Fruit fly (Drosophila melanogaster) whole organism, embryonic: ENCODE measurements around the gene Spx.
A peak's percentile ranks its signal among the peaks of the same experiment; 100 is the strongest.

Experiments
- Adf1 ChIP-seq: fragments of 200-800 bp; sonication (Bioruptor generic); IDR thresholded peaks from 2 replicates; pipeline ENCODE4 v1.3.6; 2022; ENCODE audit warnings: missing biosample characterization, missing genetic modification characterization
- CG1024 ChIP-seq: fragments of 200-800 bp; sonication (Bioruptor generic); IDR thresholded peaks from 2 replicates; pipeline ENCODE4 v1.3.6; 2022; ENCODE audit warnings: missing biosample characterization, missing genetic modification characterization
- CG10321 ChIP-seq: fragments of 200-800 bp; sonication (Bioruptor generic); IDR thresholded peaks from 2 replicates; pipeline ENCODE4 v1.3.6; 2022; ENCODE audit warnings: missing biosample characterization, missing genetic modification characterization
- CG12744 ChIP-seq: fragments of 200-800 bp; sonication (Bioruptor generic); optimal IDR thresholded peaks from 2 replicates; lab custom pipeline; 2016; ENCODE audit warnings: missing biosample characterization, missing genetic modification characterization
- CG13296 ChIP-seq: fragments of 200-800 bp; sonication (Bioruptor generic); optimal IDR thresholded peaks from 3 replicates; lab custom pipeline; 2018; ENCODE audit warnings: missing biosample characterization, mild to moderate bottlenecking, missing genetic modification characterization
- CG13624 ChIP-seq: fragments of 200-800 bp; sonication (Bioruptor generic); optimal IDR thresholded peaks from 2 replicates; lab custom pipeline; 2016; ENCODE audit warnings: missing biosample characterization, missing genetic modification characterization
- CG14860 ChIP-seq: fragments of 200-800 bp; sonication (Bioruptor generic); IDR thresholded peaks from 3 replicates; pipeline ENCODE4 v1.3.6; 2022; ENCODE audit warnings: missing biosample characterization, missing genetic modification characterization; ENCODE audit not compliant: partially characterized antibody
- CG15073 ChIP-seq: fragments of 200-800 bp; sonication (Bioruptor generic); optimal IDR thresholded peaks from 2 replicates; lab custom pipeline; 2016; ENCODE audit warnings: missing biosample characterization, missing genetic modification characterization
- CG1602 ChIP-seq: fragments of 200-800 bp; sonication (Bioruptor generic); optimal IDR thresholded peaks from 3 replicates; lab custom pipeline; 2016; ENCODE audit warnings: missing biosample characterization, missing genetic modification characterization
- CG30403 ChIP-seq: fragments of 200-800 bp; sonication (Bioruptor generic); optimal IDR thresholded peaks from 3 replicates; lab custom pipeline; 2016; ENCODE audit warnings: missing biosample characterization, missing genetic modification characterization
- CG31224 ChIP-seq: fragments of 200-800 bp; sonication (Bioruptor generic); IDR thresholded peaks from 2 replicates; pipeline ENCODE4 v1.3.6; 2022; ENCODE audit warnings: missing biosample characterization, missing genetic modification characterization
- CG34224 ChIP-seq: fragments of 200-800 bp; sonication (Bioruptor generic); IDR thresholded peaks from 3 replicates; pipeline ENCODE4 v1.3.6; 2022; ENCODE audit warnings: missing biosample characterization, missing genetic modification characterization; ENCODE audit not compliant: partially characterized antibody
- CG34422 ChIP-seq: fragments of 200-800 bp; sonication (Bioruptor generic); IDR thresholded peaks from 3 replicates; pipeline ENCODE4 v1.3.6; 2022; ENCODE audit warnings: missing biosample characterization, missing genetic modification characterization
- CG4854 ChIP-seq: fragments of 200-800 bp; sonication (Bioruptor generic); optimal IDR thresholded peaks from 2 replicates; lab custom pipeline; 2016; ENCODE audit warnings: missing biosample characterization, missing genetic modification characterization, inconsistent platforms
- CG6654 ChIP-seq: fragments of 200-800 bp; sonication (Bioruptor generic); optimal IDR thresholded peaks from 2 replicates; lab custom pipeline; 2017; ENCODE audit warnings: missing biosample characterization, mild to moderate bottlenecking, missing genetic modification characterization
- CG7839 ChIP-seq: fragments of 200-800 bp; sonication (Bioruptor generic); optimal IDR thresholded peaks from 3 replicates; lab custom pipeline; 2018; ENCODE audit warnings: missing biosample characterization, mild to moderate bottlenecking, missing genetic modification characterization, moderate library complexity
- CG9437 ChIP-seq: fragments of 200-800 bp; sonication (Bioruptor generic); optimal IDR thresholded peaks from 2 replicates; lab custom pipeline; 2018; ENCODE audit warnings: missing biosample characterization, mild to moderate bottlenecking, missing genetic modification characterization
- Elba2 ChIP-seq: fragments of 200-800 bp; sonication (Bioruptor generic); optimal IDR thresholded peaks from 3 replicates; lab custom pipeline; 2016; ENCODE audit warnings: missing biosample characterization, missing genetic modification characterization
- HHEX ChIP-seq: fragments of 200-800 bp; sonication (Bioruptor generic); optimal IDR thresholded peaks from 3 replicates; lab custom pipeline; 2017; ENCODE audit warnings: missing biosample characterization, mild to moderate bottlenecking, missing genetic modification characterization, missing genetic modification reagents
- Hr39 ChIP-seq: fragments of >200 bp; optimal IDR thresholded peaks from 2 replicates; lab custom pipeline; 2017
- Nf-YC ChIP-seq: fragments of 200-800 bp; optimal IDR thresholded peaks from 3 replicates; lab custom pipeline; 2019; ENCODE audit warnings: missing biosample characterization, mild to moderate bottlenecking, missing genetic modification characterization, moderate library complexity
- Pdp1 ChIP-seq, 2 experiments: fragments of 200-800 bp; sonication (Bioruptor generic); optimal IDR thresholded peaks; 3 replicates each; lab custom pipeline; 2016; ENCODE audit warnings: missing biosample characterization in 2 of 2, missing genetic modification characterization in 2 of 2, mild to moderate bottlenecking in 1 of 2, moderate library complexity in 1 of 2
- Ptx1 ChIP-seq: fragments of 200-800 bp; sonication (Bioruptor generic); IDR thresholded peaks from 2 replicates; pipeline ENCODE4 v1.3.6; 2022; ENCODE audit warnings: missing biosample characterization, missing genetic modification characterization
- Scr ChIP-seq: fragments of 200-800 bp; sonication (Bioruptor generic); IDR thresholded peaks from 2 replicates; pipeline ENCODE4 v1.3.6; 2022; ENCODE audit warnings: missing biosample characterization, missing genetic modification characterization; ENCODE audit not compliant: partially characterized antibody
- Sin3A ChIP-seq: fragments of >200 bp; optimal IDR thresholded peaks from 2 replicates; lab custom pipeline; 2018
- Spps ChIP-seq: fragments of 200-800 bp; sonication (Bioruptor generic); optimal IDR thresholded peaks from 2 replicates; lab custom pipeline; 2018; ENCODE audit warnings: missing biosample characterization, mild to moderate bottlenecking, missing genetic modification characterization
- Stat92E ChIP-seq, 3 experiments: fragments of >200 bp in 2 of 3; fragments of 200-800 bp in 1 of 3; sonication (Bioruptor generic) in 1 of 3; optimal IDR thresholded peaks; 2 replicates each; lab custom pipeline; 2017 to 2019; ENCODE audit warnings: missing biosample characterization in 3 of 3, missing genetic modification characterization in 3 of 3, mild to moderate bottlenecking in 1 of 3, moderate library complexity in 1 of 3
- Xrp1 ChIP-seq: fragments of 200-800 bp; sonication (Bioruptor generic); IDR thresholded peaks from 2 replicates; pipeline ENCODE4 v1.3.6; 2022; ENCODE audit warnings: missing biosample characterization, missing genetic modification characterization
- YL-1 ChIP-seq: fragments of 200-800 bp; sonication (Bioruptor generic); optimal IDR thresholded peaks from 3 replicates; lab custom pipeline; 2017; ENCODE audit warnings: missing biosample characterization, mild to moderate bottlenecking, missing genetic modification characterization
- amos ChIP-seq: fragments of 200-800 bp; sonication (Bioruptor generic); IDR thresholded peaks from 2 replicates; pipeline ENCODE4 v1.3.6; 2022; ENCODE audit warnings: missing biosample characterization, missing genetic modification characterization; ENCODE audit not compliant: partially characterized antibody
- bcd ChIP-seq: fragments of 200-800 bp; sonication (Bioruptor generic); optimal IDR thresholded peaks from 2 replicates; lab custom pipeline; 2017; ENCODE audit warnings: missing biosample characterization, mild to moderate bottlenecking, missing genetic modification characterization
- br ChIP-seq: fragments of >200 bp; optimal IDR thresholded peaks from 2 replicates; lab custom pipeline; 2017
- cad ChIP-seq: fragments of >200 bp; optimal IDR thresholded peaks from 2 replicates; lab custom pipeline; 2017; ENCODE audit warnings: missing biosample characterization, missing genetic modification characterization
- caup ChIP-seq: fragments of 200-800 bp; sonication (Bioruptor generic); optimal IDR thresholded peaks from 3 replicates; lab custom pipeline; 2017; ENCODE audit warnings: missing biosample characterization, mild to moderate bottlenecking, missing genetic modification characterization, moderate library complexity; ENCODE audit not compliant: severe bottlenecking
- chm ChIP-seq: fragments of 200-800 bp; sonication (Bioruptor generic); IDR thresholded peaks from 2 replicates; pipeline ENCODE4 v1.3.6; 2022; ENCODE audit warnings: missing biosample characterization, missing genetic modification characterization
- esg ChIP-seq: fragments of 200-800 bp; sonication (Bioruptor generic); conservative IDR thresholded peaks from 2 replicates; pipeline ENCODE4 v1.3.6; 2022; ENCODE audit warnings: missing biosample characterization, missing genetic modification characterization
- gro ChIP-seq: fragments of 200-800 bp; sonication (Bioruptor generic); optimal IDR thresholded peaks from 2 replicates; lab custom pipeline; 2016; ENCODE audit warnings: missing biosample characterization, missing genetic modification characterization
- insv ChIP-seq, 2 experiments: fragments of 200-800 bp; sonication (Bioruptor generic); optimal IDR thresholded peaks; 3 replicates each; lab custom pipeline; 2016 to 2018; ENCODE audit warnings: missing biosample characterization in 2 of 2, missing genetic modification characterization in 2 of 2
- lov ChIP-seq, 2 experiments: fragments of 200-800 bp in 1 of 2; fragments of >200 bp in 1 of 2; sonication (Bioruptor generic) in 1 of 2; IDR thresholded peaks in 1 of 2; optimal IDR thresholded peaks in 1 of 2; 2 replicates in 1 of 2; 3 replicates in 1 of 2; pipeline versions ENCODE4 v1.3.6 to Lab custom; 2017 to 2022; ENCODE audit warnings: missing biosample characterization in 1 of 2, missing genetic modification characterization in 1 of 2
- ranshi ChIP-seq: fragments of 200-800 bp; sonication (Bioruptor generic); IDR thresholded peaks from 2 replicates; pipeline ENCODE4 v1.3.6; 2022; ENCODE audit warnings: missing biosample characterization, missing genetic modification characterization
- repo ChIP-seq: fragments of 200-800 bp; sonication (Bioruptor generic); optimal IDR thresholded peaks from 2 replicates; lab custom pipeline; 2016; ENCODE audit warnings: missing biosample characterization, missing genetic modification characterization
- schlank ChIP-seq: fragments of 200-800 bp; sonication (Bioruptor generic); optimal IDR thresholded peaks from 2 replicates; lab custom pipeline; 2018; ENCODE audit warnings: missing biosample characterization, mild to moderate bottlenecking, missing genetic modification characterization
- sens ChIP-seq: fragments of 200-800 bp; sonication (Bioruptor generic); peaks from one replicate; lab custom pipeline; 2016; ENCODE audit warnings: missing biosample characterization, missing genetic modification characterization
- shn ChIP-seq: fragments of 200-800 bp; sonication (Bioruptor generic); optimal IDR thresholded peaks from 3 replicates; lab custom pipeline; 2016; ENCODE audit warnings: missing biosample characterization, missing genetic modification characterization
- tgo ChIP-seq: fragments of 200-800 bp; sonication (Bioruptor generic); IDR thresholded peaks from 3 replicates; pipeline ENCODE4 v1.3.6; 2022; ENCODE audit warnings: missing biosample characterization, missing genetic modification characterization
- trem ChIP-seq: fragments of 200-800 bp; optimal IDR thresholded peaks from 3 replicates; lab custom pipeline; 2019; ENCODE audit warnings: missing biosample characterization, mild to moderate bottlenecking, missing genetic modification characterization, moderate library complexity
- twi ChIP-seq: fragments of 200-800 bp; optimal IDR thresholded peaks from 2 replicates; lab custom pipeline; 2019; ENCODE audit warnings: missing biosample characterization, mild to moderate bottlenecking, missing genetic modification characterization, moderate library complexity
- usp ChIP-seq: fragments of >200 bp; optimal IDR thresholded peaks from 2 replicates; lab custom pipeline; 2017; ENCODE audit warnings: missing biosample characterization, missing genetic modification characterization
- vfl ChIP-seq: fragments of 200-800 bp; sonication (Bioruptor generic); optimal IDR thresholded peaks from 2 replicates; lab custom pipeline; 2016; ENCODE audit warnings: missing biosample characterization, missing genetic modification characterization
- zf30C ChIP-seq: fragments of 200-800 bp; sonication (Bioruptor generic); optimal IDR thresholded peaks from 3 replicates; lab custom pipeline; 2018; ENCODE audit warnings: missing biosample characterization, mild to moderate bottlenecking, missing genetic modification characterization

Spx gene

DNA sequence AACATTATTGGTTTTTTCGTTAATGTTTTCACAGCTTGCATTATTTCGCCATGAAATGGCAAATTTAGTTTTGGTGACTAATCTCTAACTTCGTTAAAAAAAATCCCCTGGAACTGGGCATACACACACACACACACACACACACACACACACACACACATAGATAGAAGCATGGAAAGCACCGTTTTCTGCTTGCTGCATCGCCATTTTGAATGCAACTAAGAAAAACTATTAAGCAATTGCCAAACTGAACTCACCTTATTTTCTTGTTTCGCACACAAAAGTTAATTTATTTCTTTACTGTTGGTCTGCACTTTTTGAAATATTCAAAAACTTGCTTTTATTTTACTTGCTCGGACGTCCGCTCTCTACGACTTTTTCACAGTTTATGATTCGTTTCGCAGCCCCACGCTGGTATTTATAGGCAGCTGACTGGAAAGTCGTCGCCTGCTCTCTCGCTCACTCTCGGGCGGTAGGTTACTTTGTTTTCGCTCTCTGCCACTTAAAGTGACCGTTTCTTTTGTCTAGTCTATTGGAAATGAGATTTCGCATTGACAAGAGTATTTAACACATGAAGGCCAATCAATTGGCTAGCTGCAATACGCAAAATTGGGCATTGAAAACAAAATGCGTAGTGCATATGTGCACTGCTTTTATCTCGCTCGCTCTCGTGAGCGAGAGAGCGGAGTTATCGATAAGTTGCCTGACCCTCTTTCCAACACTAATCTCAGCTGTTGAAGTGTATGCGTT is 23.4 kb downstream of the Spx start (continued):
- 0 out of 3 replicates have a peak, but pooled peaks have one; percentile 12 for TF ChIP-seq CG34224 (GFP tag; lab: Robert Waterston, UW)
- TF ChIP-seq ranshi (GFP tag; lab: Robert Waterston, UW) = no peak
- TF ChIP-seq insv (GFP tag; optimal IDR thresholded peaks at IDR 0.05; lab: Kevin White, UChicago) = peak in 1 of 2 experiments; percentile 49
- TF ChIP-seq twi (tag; lab: Kevin White, UChicago) = peak; percentile 55
- TF ChIP-seq CG30403 (GFP tag; lab: Kevin White, UChicago) = no peak
- peak; percentile 27 for TF ChIP-seq cad (GFP tag; lab: Kevin White, UChicago)
- TF ChIP-seq repo (GFP tag; lab: Kevin White, UChicago) = peak; percentile 14
- TF ChIP-seq Stat92E (GFP tag; optimal IDR thresholded peaks at IDR 0.05; lab: Kevin White, UChicago) = peak in 1 of 3 experiments; percentile 57
- TF ChIP-seq CG13624 (GFP tag; lab: Kevin White, UChicago) = peak; percentile 94
- peak; percentile 70 for TF ChIP-seq YL-1 (GFP tag; lab: Kevin White, UChicago)
- TF ChIP-seq caup (GFP tag; lab: Kevin White, UChicago) = peak; percentile 25
- TF ChIP-seq schlank = no peak
- TF ChIP-seq br (lab: Kevin White, UChicago) = no peak
- peak; percentile 24; the same call in 1 of the 2 replicates for TF ChIP-seq CG1024
- TF ChIP-seq Hr39 (lab: Kevin White, UChicago) = no peak
- TF ChIP-seq Nf-YC (tag; lab: Kevin White, UChicago) = peak; percentile 16
- no peak for TF ChIP-seq CG12744
- peak; percentile 57; the same call in 1 of the 2 replicates for TF ChIP-seq chm (GFP tag; lab: Robert Waterston, UW)
- 0 out of 2 replicates have a peak, but pooled peaks have one; percentile 38 for TF ChIP-seq Scr (GFP tag; lab: Robert Waterston, UW)
- no peak for TF ChIP-seq Xrp1 (GFP tag; lab: Robert Waterston, UW)
- TF ChIP-seq CG13296 (GFP tag; lab: Kevin White, UChicago) = no peak
- no peak for TF ChIP-seq Adf1 (GFP tag; lab: Robert Waterston, UW)
- peak; percentile 15 for TF ChIP-seq Sin3A (lab: Kevin White, UChicago)
- no peak for TF ChIP-seq CG14860
- no peak for TF ChIP-seq CG31224 (GFP tag; lab: Robert Waterston, UW)
- no peak for TF ChIP-seq Ptx1
- TF ChIP-seq CG1602 (GFP tag; lab: Kevin White, UChicago) = no peak
- no peak for TF ChIP-seq usp (GFP tag; lab: Kevin White, UChicago)
- peak; percentile 63; the same call in 2 of the 3 replicates for TF ChIP-seq CG34422 (GFP tag; lab: Robert Waterston, UW)
- no peak for TF ChIP-seq CG6654 (GFP tag; lab: Kevin White, UChicago)
- TF ChIP-seq bcd (GFP tag; lab: Kevin White, UChicago) = peak; percentile 12
- TF ChIP-seq gro (GFP tag; lab: Kevin White, UChicago) = peak; percentile 38
- TF ChIP-seq CG9437 = peak; percentile 18
- no peak for TF ChIP-seq CG4854 (GFP tag; lab: Kevin White, UChicago)
- TF ChIP-seq lov (optimal IDR thresholded peaks at IDR 0.05; lab: Kevin White, UChicago) = no peak
- no peak for TF ChIP-seq lov (GFP tag; IDR thresholded peaks at IDR 0.05; lab: Robert Waterston, UW)
- TF ChIP-seq amos (GFP tag; lab: Robert Waterston, UW) = peak; percentile 26; the same call in 1 of the 2 replicates
- peak; percentile 37 for TF ChIP-seq HHEX (GFP tag; lab: Kevin White, UChicago)
- TF ChIP-seq Pdp1 (GFP tag; optimal IDR thresholded peaks at IDR 0.05; lab: Kevin White, UChicago) = peak in 1 of 2 experiments; percentile 18
- no peak for TF ChIP-seq CG15073 (GFP tag; lab: Kevin White, UChicago)
- no peak for TF ChIP-seq shn (GFP tag; lab: Kevin White, UChicago)
- TF ChIP-seq tgo = no peak
- TF ChIP-seq Elba2 (GFP tag; lab: Kevin White, UChicago) = no peak
- TF ChIP-seq vfl = no peak
- no peak for TF ChIP-seq Spps
- TF ChIP-seq esg (GFP tag; lab: Robert Waterston, UW) = no peak
- peak; percentile 78 for TF ChIP-seq CG10321 (GFP tag; lab: Robert Waterston, UW)
- no peak for TF ChIP-seq zf30C (GFP tag; lab: Kevin White, UChicago)
- TF ChIP-seq trem (tag; lab: Kevin White, UChicago) = peak; percentile 27
- TF ChIP-seq sens (GFP tag; lab: Kevin White, UChicago) = peak; percentile 87
- TF ChIP-seq CG7839 (tag; lab: Kevin White, UChicago) = no peak
